Worm (Caenorhabditis elegans): ENCODE measurements around the gene srv-27.
"Not testable (repeated sequence)": the region's sequence is repeated elsewhere in the genome, so short reads cannot be mapped to it uniquely, and the experiment has no call there.

Gene srv-27

ce11 chrIV:6254635-6255034 is 43.5 kb downstream of the srv-27 start, which contains the start of gene T13A10.64:
TSS of gene T13A10.64 (plus strand) at chrIV:6254935.
- no peak for TF ChIP-seq nhr-90 (tag; optimal IDR thresholded peaks at IDR 0.05)
- TF ChIP-seq nhr-120 (GFP tag; IDR thresholded peaks at IDR 0.05): no peak
- TF ChIP-seq Y95B8A.8 (GFP tag; IDR thresholded peaks at IDR 0.05): no peak
- TF ChIP-seq sptf-2 (GFP tag; optimal IDR thresholded peaks at IDR 0.05): no peak

ce11 chrIV:6253000-6253399 is 45.2 kb downstream of the srv-27 start, which contains the start of gene T13A10.2:
TSS of gene T13A10.2 (plus strand) at chrIV:6253300.
- TF ChIP-seq madf-6 (GFP tag; IDR thresholded peaks at IDR 0.05); B0035.1 (tag; optimal IDR thresholded peaks at IDR 0.05); zfh-2 (GFP tag; conservative IDR thresholded peaks at IDR 0.05): not testable (repeated sequence)

- TF ChIP-seq nhr-179 (tag; optimal IDR thresholded peaks at IDR 0.05) (no peak), rec-8 (tag; optimal IDR thresholded peaks at IDR 0.05) (no peak), T07F8.4 (tag; optimal IDR thresholded peaks at IDR 0.05) (no peak), chd-7 (tag; optimal IDR thresholded peaks at IDR 0.05) (no peak), ets-4 (GFP tag; optimal IDR thresholded peaks at IDR 0.05) (no peak), rpc-1 (optimal IDR thresholded peaks at IDR 0.05) (no peak), rpc-1 (tag; optimal IDR thresholded peaks at IDR 0.05) (no peak), zim-3 (tag; optimal IDR thresholded peaks at IDR 0.05) (no peak), tbx-9 (tag; optimal IDR thresholded peaks at IDR 0.05; ENCODE audit: borderline replicate concordance) (no peak), lag-1 (GFP tag; IDR thresholded peaks at IDR 0.05) (no peak), lin-40 (tag; optimal IDR thresholded peaks at IDR 0.05) (no peak)
Observed at ce11 chrIV:6249591-6249990, 48.6 kb downstream of the srv-27 start, which contains the start of gene F58F9.1. TSS of gene F58F9.1 (plus strand) at chrIV:6249841.

ce11 chrIV:6248486-6248885 is 49.7 kb downstream of the srv-27 start, which contains the start of gene acox-3:
TSS of gene acox-3 (minus strand) at chrIV:6248492.
- TF ChIP-seq Y53F4B.3 (GFP tag; IDR thresholded peaks at IDR 0.05) (no peak), ceh-100 (GFP tag; IDR thresholded peaks at IDR 0.05) (no peak), sdz-38 (tag; optimal IDR thresholded peaks at IDR 0.05) (no peak), nhr-80 (tag; optimal IDR thresholded peaks at IDR 0.05) (peak; percentile 18)
